Fruit fly (Drosophila melanogaster) whole organism, prepupa: ENCODE results near the gene HGTX.

ENCODE experiments used
- CG4318 ChIP-seq: fragments of 200-800 bp; sonication (Bioruptor generic); optimal IDR thresholded peaks from 3 replicates; lab custom pipeline; 2017; ENCODE audit warnings: missing biosample characterization, mild to moderate bottlenecking, missing genetic modification characterization
- CG6163 ChIP-seq: fragments of 200-800 bp; sonication (Bioruptor generic); IDR thresholded peaks from 3 replicates; pipeline ENCODE4 v1.3.6; 2022; ENCODE audit warnings: missing biosample characterization, missing genetic modification characterization
- Hr38 ChIP-seq: sonication (Bioruptor generic); optimal IDR thresholded peaks from 2 replicates; lab custom pipeline; 2016; ENCODE audit warnings: missing biosample characterization, missing genetic modification characterization
- Hr39 ChIP-seq: fragments of 200-800 bp; sonication (Bioruptor generic); optimal IDR thresholded peaks from 2 replicates; lab custom pipeline; 2016; ENCODE audit warnings: missing biosample characterization, missing genetic modification characterization
- esn ChIP-seq: fragments of 200-800 bp; sonication (Bioruptor generic); optimal IDR thresholded peaks from 2 replicates; lab custom pipeline; 2016; ENCODE audit warnings: missing biosample characterization, mild to moderate bottlenecking, missing genetic modification characterization, moderate library complexity
- topi ChIP-seq: fragments of 200-800 bp; sonication (Bioruptor generic); optimal IDR thresholded peaks from 3 replicates; lab custom pipeline; 2016; ENCODE audit warnings: missing biosample characterization, missing genetic modification characterization

- TF ChIP-seq Hr39 (GFP tag; lab: Kevin White, UChicago) (no peak), CG6163 (GFP tag; lab: Robert Waterston, UW) (no peak), Hr38 (GFP tag; lab: Kevin White, UChicago) (no peak), esn (GFP tag; lab: Kevin White, UChicago) (no peak), topi (GFP tag; lab: Kevin White, UChicago) (no peak), CG4318 (GFP tag; lab: Kevin White, UChicago) (no peak)
Observed at dm6 chr3L:14558018-14558417, 41.3 kb downstream of the HGTX start.
